Worm (Caenorhabditis elegans): ENCODE measurements around the gene zim-1.

The zim-1 gene

ce11 chrIV:10558415-10558814 is 11.5 kb downstream of the zim-1 start, which contains the start of gene zim-3:
Gene zim-3, plus strand, starts transcription at chrIV:10558715.
- TF ChIP-seq ets-7 (tag; optimal IDR thresholded peaks at IDR 0.05) (no peak), ceh-13 (GFP tag; optimal IDR thresholded peaks at IDR 0.05) (no peak), aly-1 (tag; optimal IDR thresholded peaks at IDR 0.05) (no peak), pes-1 (GFP tag; IDR thresholded peaks at IDR 0.05) (no peak), hmbx-1 (tag; optimal IDR thresholded peaks at IDR 0.05) (no peak), tra-4 (tag; optimal IDR thresholded peaks at IDR 0.05) (no peak), hnd-1 (tag; optimal IDR thresholded peaks at IDR 0.05) (no peak), hmg-4 (GFP tag; optimal IDR thresholded peaks at IDR 0.05) (no peak), sea-1 (GFP tag; conservative IDR thresholded peaks at IDR 0.05) (no peak), ama-1 (optimal IDR thresholded peaks at IDR 0.05) (no peak), F13C5.2 (tag; optimal IDR thresholded peaks at IDR 0.05) (no peak), ceh-36 (tag; optimal IDR thresholded peaks at IDR 0.05) (no peak), scrt-1 (GFP tag; IDR thresholded peaks at IDR 0.05) (no peak), tbx-11 (GFP tag; IDR thresholded peaks at IDR 0.05) (no peak), B0310.2 (tag; optimal IDR thresholded peaks at IDR 0.05) (no peak), flt-1 (GFP tag; IDR thresholded peaks at IDR 0.05) (no peak)

DNA sequence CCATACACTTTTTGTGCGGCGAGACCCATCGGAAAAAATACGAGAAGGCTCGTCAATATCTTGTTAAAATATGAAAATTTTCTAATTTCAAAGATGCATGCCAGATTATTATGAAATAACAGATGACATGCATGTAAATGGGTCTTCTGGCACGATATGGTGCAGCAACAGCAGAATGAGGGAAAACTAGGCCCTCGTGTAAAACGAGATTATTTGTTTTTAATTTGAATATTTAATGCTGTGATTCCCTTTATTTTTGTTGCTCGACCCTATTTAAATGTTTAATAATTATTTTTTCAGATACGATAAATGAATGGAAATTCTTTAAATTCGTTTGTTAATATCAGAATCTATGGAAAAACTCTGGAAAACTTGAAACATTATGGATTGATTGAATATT is 14.7 kb downstream of the zim-1 start, which contains the start of gene him-8:
him-8 (plus strand) TSS at position 301 of the 400 bp plus-strand sequence.
- TF ChIP-seq aly-1 (tag; optimal IDR thresholded peaks at IDR 0.05) (no peak), F13C5.2 (tag; optimal IDR thresholded peaks at IDR 0.05) (no peak), ama-1 (optimal IDR thresholded peaks at IDR 0.05) (no peak), pes-1 (GFP tag; IDR thresholded peaks at IDR 0.05) (no peak), B0310.2 (tag; optimal IDR thresholded peaks at IDR 0.05) (no peak), scrt-1 (GFP tag; IDR thresholded peaks at IDR 0.05) (no peak), ets-7 (tag; optimal IDR thresholded peaks at IDR 0.05) (no peak), tbx-11 (GFP tag; IDR thresholded peaks at IDR 0.05) (no peak), tbx-37 (GFP tag; conservative IDR thresholded peaks at IDR 0.05) (no peak)

ce11 chrIV:10564613-10565012 is 17.7 kb downstream of the zim-1 start:
- TF ChIP-seq sea-1 (GFP tag; conservative IDR thresholded peaks at IDR 0.05), result no peak
- no peak for TF ChIP-seq ets-7 (tag; optimal IDR thresholded peaks at IDR 0.05)

ce11 chrIV:10565282-10565681 is 18.4 kb downstream of the zim-1 start:
- TF ChIP-seq ama-1 (optimal IDR thresholded peaks at IDR 0.05), result no peak
- TF ChIP-seq hnd-1 (tag; optimal IDR thresholded peaks at IDR 0.05), result no peak

DNA sequence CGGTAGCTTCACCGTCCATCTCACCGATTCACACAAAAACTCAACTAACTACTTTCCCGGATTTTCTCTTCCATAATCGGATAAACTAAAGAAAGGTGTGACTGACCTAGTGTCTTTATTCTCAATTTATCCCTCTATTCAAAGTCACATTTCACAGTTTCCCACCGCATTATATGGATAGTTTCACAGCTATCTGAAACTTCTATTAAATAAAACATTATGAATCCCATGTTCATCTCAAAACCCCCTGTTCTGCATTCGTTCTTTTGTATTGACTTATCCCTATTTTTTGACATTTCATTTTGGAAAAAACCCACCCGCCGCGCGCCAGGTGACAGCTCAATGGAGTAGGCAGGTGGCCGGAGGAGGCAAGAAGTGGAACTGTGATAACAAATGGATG is 20.9 kb downstream of the zim-1 start:
- TF ChIP-seq flt-1 (GFP tag; IDR thresholded peaks at IDR 0.05) (no peak), aly-1 (tag; optimal IDR thresholded peaks at IDR 0.05) (no peak), hmg-4 (GFP tag; optimal IDR thresholded peaks at IDR 0.05) (no peak), tra-4 (tag; optimal IDR thresholded peaks at IDR 0.05) (no peak), F13C5.2 (tag; optimal IDR thresholded peaks at IDR 0.05) (no peak), hmbx-1 (tag; optimal IDR thresholded peaks at IDR 0.05) (no peak), ceh-13 (GFP tag; optimal IDR thresholded peaks at IDR 0.05) (no peak), tbx-11 (GFP tag; IDR thresholded peaks at IDR 0.05) (no peak), sea-1 (GFP tag; conservative IDR thresholded peaks at IDR 0.05) (no peak), ets-7 (tag; optimal IDR thresholded peaks at IDR 0.05) (no peak), scrt-1 (GFP tag; IDR thresholded peaks at IDR 0.05) (no peak), ama-1 (optimal IDR thresholded peaks at IDR 0.05) (no peak), tbx-37 (GFP tag; conservative IDR thresholded peaks at IDR 0.05) (no peak), hnd-1 (tag; optimal IDR thresholded peaks at IDR 0.05) (no peak), pes-1 (GFP tag; IDR thresholded peaks at IDR 0.05) (no peak), ceh-36 (tag; optimal IDR thresholded peaks at IDR 0.05) (no peak)

ce11 chrIV:10570065-10570464 is 23.2 kb downstream of the zim-1 start:
- no peak for TF ChIP-seq sea-1 (GFP tag; conservative IDR thresholded peaks at IDR 0.05)
- no peak for TF ChIP-seq ama-1 (optimal IDR thresholded peaks at IDR 0.05)
- no peak for TF ChIP-seq tbx-11 (GFP tag; IDR thresholded peaks at IDR 0.05)
- no peak for TF ChIP-seq B0310.2 (tag; optimal IDR thresholded peaks at IDR 0.05)
- no peak for TF ChIP-seq tra-4 (tag; optimal IDR thresholded peaks at IDR 0.05)
- TF ChIP-seq ceh-13 (GFP tag; optimal IDR thresholded peaks at IDR 0.05), result no peak
- no peak for TF ChIP-seq aly-1 (tag; optimal IDR thresholded peaks at IDR 0.05)
- TF ChIP-seq scrt-1 (GFP tag; IDR thresholded peaks at IDR 0.05), result no peak

DNA sequence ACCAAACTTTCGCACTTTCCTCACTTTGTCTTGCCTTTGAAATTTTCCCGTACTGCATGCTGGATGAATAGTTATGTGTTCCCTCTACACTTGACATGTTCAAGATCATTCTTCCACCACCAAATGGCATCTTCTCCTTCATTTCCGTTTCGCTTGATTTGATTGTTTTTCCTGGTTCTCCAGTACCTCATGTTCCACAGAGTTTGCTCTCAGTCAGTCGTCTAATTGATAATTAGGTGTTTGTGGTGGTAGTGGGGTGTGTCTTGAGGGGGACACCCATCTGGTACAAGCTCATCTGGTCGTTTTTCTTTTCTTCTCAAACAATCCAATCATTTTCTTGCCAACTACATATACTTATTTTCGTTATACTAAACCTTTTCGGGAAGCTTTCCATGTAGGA is 24.1 kb downstream of the zim-1 start:
- no peak for TF ChIP-seq ets-7 (tag; optimal IDR thresholded peaks at IDR 0.05)
- TF ChIP-seq tbx-11 (GFP tag; IDR thresholded peaks at IDR 0.05), result no peak
- no peak for TF ChIP-seq hnd-1 (tag; optimal IDR thresholded peaks at IDR 0.05)
- TF ChIP-seq ceh-36 (tag; optimal IDR thresholded peaks at IDR 0.05), result no peak
- no peak for TF ChIP-seq scrt-1 (GFP tag; IDR thresholded peaks at IDR 0.05)
- TF ChIP-seq B0310.2 (tag; optimal IDR thresholded peaks at IDR 0.05), result no peak
- TF ChIP-seq hmg-4 (GFP tag; optimal IDR thresholded peaks at IDR 0.05), result no peak
- no peak for TF ChIP-seq tra-4 (tag; optimal IDR thresholded peaks at IDR 0.05)
- TF ChIP-seq tbx-37 (GFP tag; conservative IDR thresholded peaks at IDR 0.05), result no peak
- no peak for TF ChIP-seq F13C5.2 (tag; optimal IDR thresholded peaks at IDR 0.05)

- no peak for TF ChIP-seq tbx-37 (GFP tag; conservative IDR thresholded peaks at IDR 0.05)
- TF ChIP-seq tbx-11 (GFP tag; IDR thresholded peaks at IDR 0.05), result no peak
- TF ChIP-seq ama-1 (optimal IDR thresholded peaks at IDR 0.05), result no peak
- no peak for TF ChIP-seq F13C5.2 (tag; optimal IDR thresholded peaks at IDR 0.05)
- TF ChIP-seq pes-1 (GFP tag; IDR thresholded peaks at IDR 0.05), result no peak
- TF ChIP-seq scrt-1 (GFP tag; IDR thresholded peaks at IDR 0.05), result no peak
These were observed 26.6 kb downstream of the zim-1 start for ce11 chrIV:10573471-10573870.

DNA sequence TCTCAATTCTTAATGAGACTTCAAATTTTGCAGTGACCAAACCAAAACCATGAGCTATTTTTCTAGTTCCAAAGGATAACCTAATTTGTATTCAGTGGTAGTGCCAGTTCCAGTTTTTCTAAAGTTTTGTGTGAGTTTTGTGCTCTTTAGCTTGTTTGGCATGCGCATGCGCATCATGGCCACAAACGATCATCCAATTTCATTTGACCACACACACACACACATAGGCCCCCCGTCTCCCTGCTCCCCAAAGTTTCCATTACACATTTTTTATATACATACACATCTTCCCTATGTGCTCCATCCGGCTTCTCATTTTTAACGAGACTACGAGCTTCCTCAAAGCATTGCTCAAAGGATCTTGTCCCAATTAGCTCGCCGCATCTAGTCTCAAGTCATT is 27.6 kb downstream of the zim-1 start:
- TF ChIP-seq ets-7 (tag; optimal IDR thresholded peaks at IDR 0.05) (no peak), tbx-11 (GFP tag; IDR thresholded peaks at IDR 0.05) (no peak)

Measured in whole organism, early embryonic.